Fruit fly (Drosophila melanogaster): ENCODE results near the gene CG16772.

DNA sequence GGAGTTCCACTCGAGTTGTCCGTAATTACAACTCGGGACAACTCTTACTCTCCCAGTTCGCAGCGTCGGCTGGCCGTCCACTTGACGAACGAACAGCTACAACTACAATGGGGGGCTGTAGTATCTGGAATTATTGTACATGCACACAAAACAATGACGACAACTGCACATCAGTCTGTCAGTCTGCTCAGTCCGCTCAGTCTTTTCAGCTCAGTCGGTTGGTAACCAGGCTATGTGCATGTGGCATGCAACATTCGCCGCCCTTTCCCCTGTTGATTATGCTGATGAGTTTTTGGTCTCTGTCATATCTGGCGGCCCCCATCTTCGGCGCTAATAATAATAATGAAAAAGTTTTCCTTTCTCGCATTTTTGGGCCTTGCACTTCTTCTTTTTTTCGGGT is 22.4 kb upstream of the CG16772 start:
- TF ChIP-seq topi (GFP tag; optimal IDR thresholded peaks at IDR 0.05): no peak
- no peak for TF ChIP-seq dsx (GFP tag; optimal IDR thresholded peaks at IDR 0.05; ENCODE audit: poor library complexity, severe bottlenecking)
- no peak for TF ChIP-seq CG32006 (GFP tag; optimal IDR thresholded peaks at IDR 0.05)
- no peak for TF ChIP-seq Hr39 (GFP tag; optimal IDR thresholded peaks at IDR 0.05)
- TF ChIP-seq Sox102F (GFP tag; optimal IDR thresholded peaks at IDR 0.05): no peak
- no peak for TF ChIP-seq CG3919 (GFP tag; optimal IDR thresholded peaks at IDR 0.05)
- no peak for TF ChIP-seq CG4318 (GFP tag; optimal IDR thresholded peaks at IDR 0.05)
- TF ChIP-seq pdm3 (GFP tag; optimal IDR thresholded peaks at IDR 0.05): no peak
- TF ChIP-seq ss (GFP tag; optimal IDR thresholded peaks at IDR 0.05): peak; percentile 22 to 90
- TF ChIP-seq Ets21C (GFP tag; optimal IDR thresholded peaks at IDR 0.05): no peak
- TF ChIP-seq Eip78C (GFP tag): peak; percentile 40
- no peak for TF ChIP-seq fd59A (GFP tag; optimal IDR thresholded peaks at IDR 0.05)
- no peak for TF ChIP-seq Blimp-1 (GFP tag; optimal IDR thresholded peaks at IDR 0.05)
